Worm (Caenorhabditis elegans) whole organism, dauer: Measurements from ENCODE around the gene ocr-2.

ENCODE experiments used
- unc-62 ChIP-seq: sonication (generic microtip); optimal IDR thresholded peaks from 2 replicates; lab custom pipeline; 2017; ENCODE audit warnings: missing biosample characterization, missing genetic modification reagents, missing genetic modification characterization

The ocr-2 gene

DNA sequence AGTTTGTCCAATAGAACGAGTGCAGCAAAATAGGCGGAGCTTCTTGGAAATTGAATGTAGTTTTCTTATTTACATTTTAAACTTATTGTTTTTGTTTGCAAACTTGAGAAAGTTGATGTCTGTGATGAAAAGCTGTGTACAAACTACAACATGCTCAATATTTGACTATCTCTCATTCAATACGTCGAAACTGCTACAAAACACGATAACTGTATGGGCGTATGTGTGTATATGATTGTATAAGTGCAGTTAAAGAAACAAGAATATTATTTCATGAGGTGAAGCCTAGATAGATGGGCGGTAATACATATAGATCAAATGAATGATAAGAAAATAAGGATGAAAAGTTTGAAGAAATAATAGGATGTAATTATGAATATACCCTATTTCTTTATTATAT is 19.7 kb upstream of the ocr-2 start:
- TF ChIP-seq unc-62 (GFP tag; lab: Kevin White, UChicago), result no peak

DNA sequence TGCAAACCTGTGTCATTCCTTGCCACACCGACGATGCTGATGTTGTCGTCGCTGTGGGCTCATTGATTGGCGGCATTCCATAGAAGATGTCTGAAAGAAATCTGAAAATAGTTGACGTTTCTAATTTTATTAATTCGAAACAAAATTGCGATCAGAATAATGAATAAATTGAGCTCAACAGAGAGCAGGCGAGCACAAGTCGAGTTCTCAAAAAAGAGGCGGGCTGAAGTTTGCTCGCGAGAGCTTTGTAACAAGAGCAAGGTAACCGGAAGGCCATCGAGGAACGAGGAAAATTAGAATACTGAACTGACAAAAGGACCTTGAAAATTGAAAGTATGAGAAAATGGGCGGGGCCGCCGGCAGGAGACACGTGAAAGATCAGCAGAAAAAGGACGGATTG is 16.6 kb upstream of the ocr-2 start, which contains the start of gene nhr-66:
Gene nhr-66 (minus strand): TSS at position 101 of the 400 bp plus-strand sequence.
- no peak for TF ChIP-seq unc-62 (GFP tag; lab: Kevin White, UChicago)

DNA sequence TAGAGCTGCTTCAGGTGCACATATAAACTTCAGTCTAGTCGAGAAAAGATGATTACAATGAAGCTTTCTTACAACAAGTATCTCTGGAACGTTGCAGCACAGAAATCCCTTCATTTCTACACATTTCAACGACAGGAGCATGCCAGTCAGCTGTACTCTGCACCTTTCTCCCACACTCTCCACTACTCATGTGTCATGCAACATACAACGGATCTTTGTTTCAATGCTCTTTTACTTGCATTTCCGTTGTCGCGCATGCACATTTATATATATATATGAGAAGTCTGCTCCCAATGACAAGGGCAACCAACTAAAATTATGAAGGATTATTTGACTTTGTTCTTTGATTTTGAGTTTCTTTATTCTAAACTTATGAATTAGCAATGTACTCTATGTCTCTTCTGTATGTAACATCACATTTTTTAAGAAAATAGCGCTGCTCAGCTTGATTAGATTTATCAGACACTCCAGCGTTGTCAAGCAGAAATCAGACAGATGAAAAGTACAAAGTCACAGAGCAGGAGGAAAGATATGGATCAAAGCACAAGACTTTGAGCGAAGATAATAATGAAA is 15.3 kb upstream of the ocr-2 start:
- no peak for TF ChIP-seq unc-62 (GFP tag; lab: Kevin White, UChicago)

DNA sequence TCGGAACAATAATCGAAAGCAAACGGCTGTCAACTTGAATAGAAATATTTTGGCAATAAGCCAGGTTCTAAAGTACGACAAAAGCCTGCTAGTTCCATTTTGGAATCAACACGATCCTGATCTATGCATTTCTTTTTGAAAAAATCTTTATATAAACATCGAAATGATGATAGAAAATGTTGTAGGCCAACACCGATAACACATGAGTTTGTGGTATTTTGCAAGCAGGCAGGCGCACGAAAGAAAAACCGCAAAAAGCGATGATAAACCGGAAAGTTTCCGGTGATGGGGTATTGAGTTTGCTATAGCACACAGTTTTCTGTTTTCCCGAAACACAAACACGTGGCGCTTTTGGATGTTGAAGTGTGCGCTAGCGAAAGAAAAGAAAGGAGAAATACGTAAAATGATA is 14.2 kb upstream of the ocr-2 start:
- no peak for TF ChIP-seq unc-62 (GFP tag; lab: Kevin White, UChicago)

DNA sequence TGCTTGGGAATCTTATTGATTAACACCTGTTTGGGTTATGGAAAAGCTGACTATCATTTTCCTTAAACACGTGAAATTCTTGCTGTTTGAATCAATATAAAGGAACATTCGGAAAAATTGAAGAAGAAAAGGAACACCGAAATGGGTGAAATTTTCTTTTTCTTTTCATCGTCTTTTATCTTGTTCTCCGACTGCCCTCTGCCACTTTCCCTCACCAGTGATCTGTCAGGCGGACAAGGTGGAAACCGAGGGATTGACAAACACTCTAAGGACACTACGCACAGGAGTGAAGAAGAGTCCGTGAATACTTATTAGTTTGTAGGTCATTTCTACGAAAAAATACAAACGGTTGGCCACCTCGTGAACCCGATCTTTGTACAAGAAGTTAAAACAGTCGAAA is 13.4 kb upstream of the ocr-2 start:
- no peak for TF ChIP-seq unc-62 (GFP tag; lab: Kevin White, UChicago)

DNA sequence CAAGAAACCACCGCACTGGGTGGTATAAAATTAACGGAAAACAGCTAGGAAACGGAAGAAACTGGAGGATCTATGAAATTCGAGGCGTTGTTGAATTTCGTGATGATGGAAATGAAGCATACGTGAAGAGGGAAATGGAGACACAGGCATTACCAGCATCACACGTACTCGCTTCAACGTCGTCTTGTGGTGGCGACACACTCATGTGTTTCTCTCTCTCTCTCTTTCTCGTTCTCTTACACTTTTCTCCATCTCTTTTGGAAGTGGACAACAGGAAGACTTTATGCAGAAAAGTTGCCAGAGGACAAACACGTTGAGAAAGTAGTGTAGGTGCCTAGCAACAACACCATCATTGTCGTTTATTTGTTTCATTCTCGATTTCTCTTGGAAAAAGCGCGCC is 12.5 kb upstream of the ocr-2 start:
- TF ChIP-seq unc-62 (GFP tag; lab: Kevin White, UChicago), result no peak

DNA sequence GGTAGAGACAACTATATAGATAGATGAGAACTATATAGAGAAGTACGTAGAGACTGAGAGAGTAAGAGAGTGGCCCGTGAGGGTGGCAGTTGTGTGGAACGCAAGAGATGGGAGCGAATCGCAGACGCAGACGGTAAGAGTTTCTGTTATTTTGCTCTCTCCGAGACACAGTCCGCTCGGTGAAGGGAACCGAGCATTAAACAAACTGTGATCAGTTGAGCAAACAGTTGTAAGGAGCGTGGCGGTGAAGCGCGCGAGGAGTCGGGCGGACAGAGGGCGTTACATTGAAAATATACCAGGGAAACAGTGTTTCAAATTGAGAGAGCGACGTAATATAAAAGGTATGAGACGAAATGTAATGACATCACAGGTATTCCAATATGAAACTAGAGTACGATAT is 9.6 kb upstream of the ocr-2 start:
- no peak for TF ChIP-seq unc-62 (GFP tag; lab: Kevin White, UChicago)

DNA sequence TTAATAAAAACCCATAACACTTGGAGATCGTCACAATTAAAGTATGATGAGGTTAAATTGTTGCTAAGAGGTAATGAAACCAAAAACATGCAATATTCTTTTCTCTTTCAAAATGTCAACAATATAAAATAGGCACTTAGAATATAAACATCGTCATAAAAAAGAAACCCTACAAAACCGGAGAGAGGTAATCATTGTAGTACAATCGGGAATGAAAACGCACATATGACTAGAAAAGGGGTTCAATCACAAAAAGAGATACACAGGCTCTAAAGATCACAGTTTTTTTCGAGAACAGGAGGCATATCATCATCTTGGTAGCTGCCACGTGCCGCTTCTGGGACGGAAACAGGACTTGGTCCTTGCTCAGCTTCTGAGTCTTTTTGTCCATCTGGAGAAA is 6.6 kb upstream of the ocr-2 start:
- no peak for TF ChIP-seq unc-62 (GFP tag; lab: Kevin White, UChicago)

DNA sequence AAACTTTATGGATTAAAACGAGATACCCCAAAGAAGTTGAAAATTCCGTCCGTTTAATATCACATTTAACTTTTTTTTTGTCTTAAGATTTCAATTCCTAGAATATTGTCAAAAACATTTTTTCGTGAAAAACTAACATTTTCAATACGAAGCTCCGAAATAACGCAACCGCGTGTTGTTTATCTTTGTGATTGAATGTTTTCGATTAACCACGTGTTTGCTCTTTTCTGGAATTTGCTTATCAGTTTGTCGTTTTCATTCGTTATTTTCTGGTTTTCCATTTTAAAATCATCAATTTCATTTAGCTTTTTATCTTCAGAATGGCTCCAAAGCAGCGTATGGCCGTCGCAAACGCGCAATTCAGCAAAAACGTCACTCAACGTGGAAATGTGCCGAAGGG is 5.5 kb upstream of the ocr-2 start, which contains the start of gene serp-1.2:
Gene serp-1.2 (plus strand): TSS at position 318 of the 400 bp plus-strand sequence.
- TF ChIP-seq unc-62 (GFP tag; lab: Kevin White, UChicago), result no peak

DNA sequence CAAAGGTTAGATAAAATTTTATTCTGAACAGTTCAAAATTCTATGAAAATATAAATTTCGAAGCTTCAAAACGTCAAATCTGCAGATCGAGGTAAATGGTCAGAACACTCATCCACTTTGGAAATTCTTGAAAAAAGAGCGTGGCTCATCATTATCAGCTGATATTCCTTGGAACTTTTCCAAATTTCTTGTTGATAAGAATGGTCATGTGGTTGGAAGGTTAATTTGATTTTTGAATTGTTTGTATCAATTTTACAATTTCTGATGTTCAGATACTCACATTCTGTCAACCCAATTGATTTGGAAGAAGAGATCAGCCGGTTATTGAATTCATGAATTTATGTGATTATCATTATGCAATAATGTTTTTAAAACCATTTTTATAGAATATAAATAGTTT is 3.2 kb upstream of the ocr-2 start:
- TF ChIP-seq unc-62 (GFP tag; lab: Kevin White, UChicago), result no peak

DNA sequence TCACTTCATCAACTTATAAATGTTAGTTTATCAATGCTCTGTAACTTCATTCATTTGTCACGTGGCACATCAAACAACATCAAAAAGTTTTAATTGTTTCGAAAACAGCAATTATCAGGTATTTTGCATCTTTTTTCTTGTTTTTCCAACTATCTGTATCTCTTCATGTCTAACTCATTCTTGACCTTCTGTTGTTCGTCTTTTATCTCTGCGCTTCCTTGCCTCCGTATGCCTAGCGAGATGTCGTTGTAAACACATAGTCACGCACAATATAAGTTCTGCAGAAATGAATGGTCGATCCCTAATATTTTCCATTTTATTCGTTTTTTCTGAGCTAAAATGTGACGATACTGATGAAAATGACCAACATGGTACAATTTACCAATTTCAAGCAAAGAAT is 2.1 kb upstream of the ocr-2 start, which contains the start of gene gpx-6:
Gene gpx-6 (plus strand): TSS at position 257 of the 400 bp plus-strand sequence.
- TF ChIP-seq unc-62 (GFP tag; lab: Kevin White, UChicago), result no peak

DNA sequence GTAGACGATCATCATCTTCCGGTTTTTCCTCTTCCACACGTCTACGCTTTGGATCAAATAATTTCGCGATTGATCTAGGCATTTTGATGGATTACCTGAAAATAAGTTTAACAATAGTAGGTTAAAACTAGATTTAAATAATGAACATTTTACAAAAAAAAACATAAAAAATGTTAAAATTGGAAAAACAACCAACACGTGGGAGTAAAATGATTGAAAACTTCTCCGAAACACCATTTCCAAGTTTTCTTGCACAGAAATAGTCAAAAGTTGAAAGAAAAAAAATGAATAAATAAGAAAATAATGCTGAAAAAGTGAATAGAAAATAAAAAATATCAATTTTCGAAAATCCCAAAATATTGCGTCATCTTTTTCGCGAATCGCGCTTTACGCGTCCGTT is 8.1 kb downstream of the ocr-2 start, which contains the start of gene C07G1.7:
Gene C07G1.7 (minus strand): TSS at position 101 of the 400 bp plus-strand sequence.
- TF ChIP-seq unc-62 (GFP tag; lab: Kevin White, UChicago), result no peak

DNA sequence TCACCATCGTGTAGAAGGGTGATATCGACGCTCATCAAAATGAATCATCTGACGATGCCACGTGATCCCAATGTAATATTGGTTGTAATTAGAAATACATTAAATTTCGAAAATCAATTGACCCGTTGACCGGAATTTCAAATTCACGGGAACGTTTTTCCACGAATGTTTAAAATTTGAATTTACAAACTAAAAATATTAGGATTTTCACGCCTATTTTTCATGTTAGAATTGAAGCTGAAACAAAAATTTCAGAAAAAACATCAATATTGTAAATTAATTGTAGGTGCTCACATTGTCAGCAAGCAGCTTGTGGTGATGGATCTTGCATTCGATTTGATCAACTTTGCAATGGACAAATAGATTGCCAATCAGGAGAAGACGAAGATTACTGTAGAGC is 9.6 kb downstream of the ocr-2 start, which contains the start of gene C07G1.6:
Gene C07G1.6 (minus strand): TSS at position 101 of the 400 bp plus-strand sequence.
- TF ChIP-seq unc-62 (GFP tag; lab: Kevin White, UChicago), result no peak

DNA sequence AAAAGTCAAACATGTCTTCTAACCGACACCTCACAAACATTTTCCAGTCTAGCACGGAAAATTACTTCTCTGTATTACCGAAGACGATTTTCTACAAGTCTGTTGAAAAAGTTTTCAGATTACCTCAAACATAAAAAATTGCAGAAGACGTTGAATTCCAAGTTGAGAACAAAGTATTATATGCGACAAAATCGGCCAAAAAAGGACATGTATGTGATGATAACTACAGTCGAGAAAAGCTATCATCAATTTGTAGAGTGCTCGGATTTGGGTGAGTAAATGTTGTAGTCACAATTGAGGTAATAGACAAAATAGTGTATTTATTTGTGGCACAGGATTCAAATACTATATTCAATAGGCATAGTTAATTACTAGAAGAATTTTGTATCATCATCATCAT is 11.0 kb downstream of the ocr-2 start:
- no peak for TF ChIP-seq unc-62 (GFP tag; lab: Kevin White, UChicago)

DNA sequence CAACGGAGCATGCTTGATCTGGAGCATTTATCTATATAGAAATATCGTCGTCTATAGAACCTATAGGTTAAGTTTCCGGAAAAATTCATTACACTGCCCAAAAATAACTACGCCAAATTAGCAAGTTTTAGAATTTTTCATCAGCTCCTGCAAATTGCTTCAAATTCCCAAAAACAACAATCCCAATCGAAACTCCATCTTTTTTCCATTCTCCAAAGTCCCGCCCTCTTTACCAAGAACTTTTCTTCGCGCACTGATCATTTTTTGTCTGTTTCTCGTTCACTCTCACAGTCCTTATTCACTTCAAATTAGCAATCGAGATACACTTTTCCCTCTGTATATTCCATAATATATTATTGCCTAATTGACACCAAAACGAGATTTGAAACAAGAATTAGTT is 13.6 kb downstream of the ocr-2 start, which contains the start of gene svh-1:
Gene svh-1 (plus strand): TSS at position 301 of the 400 bp plus-strand sequence.
- no peak for TF ChIP-seq unc-62 (GFP tag; lab: Kevin White, UChicago)

DNA sequence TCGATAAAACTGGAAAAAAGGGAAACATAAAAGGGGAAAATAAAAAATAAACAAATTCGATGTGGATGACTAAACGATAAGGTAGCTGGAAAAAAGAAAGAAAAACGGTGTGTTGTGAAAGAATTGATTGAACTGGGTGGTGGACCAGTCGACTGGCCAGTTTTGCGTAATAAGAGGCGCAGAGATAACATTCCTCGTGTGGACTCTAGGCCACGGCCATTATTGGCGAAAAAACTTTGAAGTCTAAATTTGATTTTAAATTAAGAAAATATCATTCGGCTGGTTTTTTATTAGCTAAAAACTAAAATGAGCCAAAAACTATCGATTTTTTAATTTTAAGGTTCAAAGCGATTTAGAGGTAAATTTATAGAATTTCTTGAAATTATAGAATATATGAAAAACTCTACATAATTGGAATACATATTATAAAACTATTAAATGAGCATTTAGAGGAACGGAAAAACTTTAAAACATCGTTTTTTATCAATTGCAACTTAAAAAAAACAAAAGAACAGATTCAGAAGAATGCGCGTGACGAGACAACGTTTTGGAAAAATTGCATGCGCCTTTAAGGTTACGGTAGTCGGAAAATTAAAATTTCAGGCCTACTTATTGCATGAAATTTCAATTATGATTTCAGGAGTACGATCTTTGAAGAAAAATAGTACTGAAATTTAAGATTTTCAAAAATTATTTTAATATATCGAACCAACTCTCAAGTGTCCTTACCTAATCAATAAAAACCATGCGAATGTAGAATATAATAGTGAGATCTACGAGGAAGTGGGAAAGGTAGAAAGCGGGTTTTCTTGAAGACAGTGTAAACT is 14.4 kb downstream of the ocr-2 start, which contains the start of gene hgrs-1:
Gene hgrs-1 (minus strand): TSS at position 777 of the 827 bp plus-strand sequence.
- no peak for TF ChIP-seq unc-62 (GFP tag; lab: Kevin White, UChicago)
